Fruit fly (Drosophila melanogaster) whole organism, embryonic: ENCODE measurements around the gene CG31633.

ENCODE experiments used
- CG11398 ChIP-seq: fragments of 200-800 bp; sonication (Bioruptor generic); optimal IDR thresholded peaks from 2 replicates; lab custom pipeline; 2016; ENCODE audit warnings: missing biosample characterization, missing genetic modification characterization
- CG11723 ChIP-seq: fragments of 200-800 bp; sonication (Bioruptor generic); optimal IDR thresholded peaks from 2 replicates; lab custom pipeline; 2017; ENCODE audit warnings: missing biosample characterization, mild to moderate bottlenecking, missing genetic modification characterization
- CG12299 ChIP-seq: fragments of 200-800 bp; sonication (Bioruptor generic); optimal IDR thresholded peaks from 2 replicates; lab custom pipeline; 2018; ENCODE audit warnings: missing biosample characterization, mild to moderate bottlenecking, missing genetic modification characterization
- CG12659 ChIP-seq: fragments of 200-800 bp; sonication (Bioruptor generic); optimal IDR thresholded peaks from 3 replicates; lab custom pipeline; 2017; ENCODE audit warnings: mild to moderate bottlenecking, missing biosample characterization, missing genetic modification reagents, missing genetic modification characterization
- CG13424 ChIP-seq: fragments of 200-800 bp; sonication (Bioruptor generic); optimal IDR thresholded peaks from 2 replicates; lab custom pipeline; 2019; ENCODE audit warnings: missing biosample characterization, mild to moderate bottlenecking, missing genetic modification characterization, moderate library complexity
- CG14667 ChIP-seq: fragments of 200-800 bp; sonication (Bioruptor generic); IDR thresholded peaks from 2 replicates; pipeline ENCODE4 v1.3.6; 2022; ENCODE audit warnings: missing biosample characterization, missing genetic modification characterization
- CG14710 ChIP-seq: fragments of 200-800 bp; sonication (Bioruptor generic); optimal IDR thresholded peaks from 3 replicates; lab custom pipeline; 2019; ENCODE audit warnings: missing biosample characterization, mild to moderate bottlenecking, missing genetic modification characterization, moderate library complexity
- CG16813 ChIP-seq: fragments of 200-800 bp; sonication (Bioruptor generic); IDR thresholded peaks from 3 replicates; pipeline ENCODE4 v1.3.6; 2022; ENCODE audit warnings: missing biosample characterization, missing genetic modification characterization; ENCODE audit not compliant: partially characterized antibody
- CG30403 ChIP-seq: fragments of 200-800 bp; sonication (Bioruptor generic); optimal IDR thresholded peaks from 3 replicates; lab custom pipeline; 2016; ENCODE audit warnings: missing biosample characterization, missing genetic modification characterization
- CG3163 ChIP-seq: fragments of 200-800 bp; sonication (Bioruptor generic); optimal IDR thresholded peaks from 3 replicates; lab custom pipeline; 2016; ENCODE audit warnings: missing biosample characterization, missing genetic modification characterization
- CG34422 ChIP-seq: fragments of 200-800 bp; sonication (Bioruptor generic); IDR thresholded peaks from 3 replicates; pipeline ENCODE4 v1.3.6; 2022; ENCODE audit warnings: missing biosample characterization, missing genetic modification characterization
- CG4404 ChIP-seq: fragments of 200-800 bp; sonication (Bioruptor generic); IDR thresholded peaks from 2 replicates; pipeline ENCODE4 v1.3.6; 2022; ENCODE audit warnings: missing biosample characterization, missing genetic modification characterization
- CG4424 ChIP-seq: fragments of 200-800 bp; sonication (Bioruptor generic); optimal IDR thresholded peaks from 3 replicates; lab custom pipeline; 2016; ENCODE audit warnings: missing biosample characterization, missing genetic modification characterization
- CG4707 ChIP-seq: fragments of 200-800 bp; sonication (Bioruptor generic); optimal IDR thresholded peaks from 2 replicates; lab custom pipeline; 2018; ENCODE audit warnings: missing biosample characterization, mild to moderate bottlenecking, missing genetic modification characterization, moderate library complexity
- CG7271 ChIP-seq: fragments of 200-800 bp; sonication (Bioruptor generic); optimal IDR thresholded peaks from 2 replicates; lab custom pipeline; 2018; ENCODE audit warnings: missing biosample characterization, mild to moderate bottlenecking, missing genetic modification characterization, moderate library complexity
- Dll ChIP-seq: fragments of 200-800 bp; sonication (Bioruptor generic); IDR thresholded peaks from 4 replicates; pipeline ENCODE4 v1.3.6; 2022; ENCODE audit warnings: missing biosample characterization, missing genetic modification characterization; ENCODE audit not compliant: partially characterized antibody
- Doc3 ChIP-seq: fragments of 200-800 bp; sonication (Bioruptor generic); IDR thresholded peaks from 3 replicates; pipeline ENCODE4 v1.3.6; 2022; ENCODE audit warnings: missing biosample characterization, missing genetic modification characterization; ENCODE audit not compliant: partially characterized antibody
- Drgx ChIP-seq: fragments of 200-800 bp; sonication (Bioruptor generic); IDR thresholded peaks from 2 replicates; pipeline ENCODE4 v1.3.6; 2022; ENCODE audit warnings: missing biosample characterization, missing genetic modification characterization
- Ets65A ChIP-seq: fragments of 200-800 bp; sonication (Bioruptor generic); peaks from one replicate; lab custom pipeline; 2016; ENCODE audit warnings: missing biosample characterization, missing genetic modification characterization
- HHEX ChIP-seq: fragments of 200-800 bp; sonication (Bioruptor generic); optimal IDR thresholded peaks from 3 replicates; lab custom pipeline; 2017; ENCODE audit warnings: missing biosample characterization, mild to moderate bottlenecking, missing genetic modification characterization, missing genetic modification reagents
- HmgD ChIP-seq: fragments of 200-800 bp; sonication (Bioruptor generic); optimal IDR thresholded peaks from 3 replicates; lab custom pipeline; 2016; ENCODE audit warnings: missing biosample characterization, missing genetic modification characterization
- HmgZ ChIP-seq: fragments of 200-800 bp; sonication (Bioruptor generic); optimal IDR thresholded peaks from 2 replicates; lab custom pipeline; 2018; ENCODE audit warnings: missing biosample characterization, mild to moderate bottlenecking, missing genetic modification characterization
- Hr39 ChIP-seq: fragments of >200 bp; optimal IDR thresholded peaks from 2 replicates; lab custom pipeline; 2017
- Lpt ChIP-seq: fragments of >200 bp; optimal IDR thresholded peaks from 2 replicates; lab custom pipeline; 2018; ENCODE audit warnings: missing biosample characterization, missing genetic modification characterization
- Med ChIP-seq: fragments of 200-800 bp; sonication (Bioruptor generic); peaks from one replicate; lab custom pipeline; 2016; ENCODE audit warnings: missing biosample characterization, missing genetic modification characterization, mild to moderate bottlenecking, inconsistent platforms, moderate library complexity
- Pdp1 ChIP-seq, 2 experiments: fragments of 200-800 bp; sonication (Bioruptor generic); optimal IDR thresholded peaks; 3 replicates each; lab custom pipeline; 2016; ENCODE audit warnings: missing biosample characterization in 2 of 2, missing genetic modification characterization in 2 of 2, mild to moderate bottlenecking in 1 of 2, moderate library complexity in 1 of 2
- Rfx ChIP-seq: fragments of 200-800 bp; sonication (Bioruptor generic); IDR thresholded peaks from 2 replicates; pipeline ENCODE4 v1.3.6; 2022; ENCODE audit warnings: missing biosample characterization, missing genetic modification characterization
- Spps ChIP-seq: fragments of 200-800 bp; sonication (Bioruptor generic); optimal IDR thresholded peaks from 2 replicates; lab custom pipeline; 2018; ENCODE audit warnings: missing biosample characterization, mild to moderate bottlenecking, missing genetic modification characterization
- TFAM ChIP-seq: fragments of 200-800 bp; sonication (Bioruptor generic); optimal IDR thresholded peaks from 2 replicates; lab custom pipeline; 2017; ENCODE audit warnings: missing biosample characterization, missing genetic modification characterization, inconsistent platforms
- YL-1 ChIP-seq: fragments of 200-800 bp; sonication (Bioruptor generic); optimal IDR thresholded peaks from 3 replicates; lab custom pipeline; 2017; ENCODE audit warnings: missing biosample characterization, mild to moderate bottlenecking, missing genetic modification characterization
- bowl ChIP-seq: fragments of 200-800 bp; sonication (Bioruptor generic); IDR thresholded peaks from 2 replicates; pipeline ENCODE4 v1.3.6; 2022; ENCODE audit warnings: missing biosample characterization, missing genetic modification characterization
- chinmo ChIP-seq: fragments of 200-800 bp; sonication (Bioruptor generic); IDR thresholded peaks from 4 replicates; pipeline ENCODE4 v1.3.6; 2022; ENCODE audit warnings: missing biosample characterization, missing genetic modification characterization; ENCODE audit not compliant: partially characterized antibody
- croc ChIP-seq: fragments of 200-800 bp; sonication (Bioruptor generic); conservative IDR thresholded peaks from 3 replicates; pipeline ENCODE4 v1.3.6; 2022; ENCODE audit warnings: missing biosample characterization, missing genetic modification characterization
- cwo ChIP-seq: fragments of 200-800 bp; sonication (Bioruptor generic); optimal IDR thresholded peaks from 3 replicates; lab custom pipeline; 2017; ENCODE audit warnings: missing biosample characterization, missing genetic modification characterization, mild to moderate bottlenecking, moderate library complexity, missing genetic modification reagents
- dati ChIP-seq: fragments of 200-800 bp; sonication (Bioruptor generic); IDR thresholded peaks from 2 replicates; pipeline ENCODE4 v1.3.6; 2022; ENCODE audit warnings: missing biosample characterization, missing genetic modification characterization
- eve ChIP-seq, 2 experiments: fragments of >200 bp; optimal IDR thresholded peaks; 2 replicates each; lab custom pipeline; 2017; ENCODE audit warnings: missing biosample characterization in 2 of 2, missing genetic modification characterization in 2 of 2
- klu ChIP-seq: fragments of 200-800 bp; sonication (Bioruptor generic); IDR thresholded peaks from 2 replicates; pipeline ENCODE4 v1.3.6; 2022; ENCODE audit warnings: missing biosample characterization, missing genetic modification characterization
- maf-S ChIP-seq: fragments of 200-800 bp; sonication (Bioruptor generic); optimal IDR thresholded peaks from 2 replicates; lab custom pipeline; 2016; ENCODE audit warnings: missing biosample characterization, missing genetic modification characterization
- mld ChIP-seq: fragments of 200-800 bp; sonication (Bioruptor generic); IDR thresholded peaks from 3 replicates; pipeline ENCODE4 v1.3.6; 2022; ENCODE audit warnings: missing biosample characterization, missing genetic modification characterization; ENCODE audit not compliant: partially characterized antibody
- nerfin-2 ChIP-seq: fragments of 200-800 bp; sonication (Bioruptor generic); IDR thresholded peaks from 2 replicates; pipeline ENCODE4 v1.3.6; 2022; ENCODE audit warnings: missing biosample characterization, missing genetic modification characterization; ENCODE audit not compliant: partially characterized antibody
- oc ChIP-seq: fragments of 200-800 bp; sonication (Bioruptor generic); optimal IDR thresholded peaks from 2 replicates; lab custom pipeline; 2018; ENCODE audit warnings: missing biosample characterization, mild to moderate bottlenecking, missing genetic modification characterization, moderate library complexity
- odd ChIP-seq: fragments of 200-800 bp; sonication (Bioruptor generic); optimal IDR thresholded peaks from 2 replicates; lab custom pipeline; 2017; ENCODE audit warnings: missing biosample characterization, mild to moderate bottlenecking, missing genetic modification characterization
- schlank ChIP-seq: fragments of 200-800 bp; sonication (Bioruptor generic); optimal IDR thresholded peaks from 2 replicates; lab custom pipeline; 2018; ENCODE audit warnings: missing biosample characterization, mild to moderate bottlenecking, missing genetic modification characterization
- so ChIP-seq: fragments of 200-800 bp; sonication (Bioruptor generic); IDR thresholded peaks from 3 replicates; pipeline ENCODE4 v1.3.6; 2022; ENCODE audit warnings: missing biosample characterization, missing genetic modification characterization
- sob ChIP-seq: fragments of 200-800 bp; sonication (Bioruptor generic); IDR thresholded peaks from 2 replicates; pipeline ENCODE4 v1.3.6; 2022; ENCODE audit warnings: missing biosample characterization, missing genetic modification characterization
- sr ChIP-seq: fragments of 200-800 bp; sonication (Bioruptor generic); IDR thresholded peaks from 3 replicates; pipeline ENCODE4 v1.3.6; 2022; ENCODE audit warnings: missing biosample characterization, missing genetic modification characterization
- stc ChIP-seq: fragments of 200-800 bp; sonication (Bioruptor generic); IDR thresholded peaks from 2 replicates; pipeline ENCODE4 v1.3.6; 2022; ENCODE audit warnings: missing biosample characterization, missing genetic modification characterization
- stwl ChIP-seq: fragments of 200-800 bp; sonication (Bioruptor generic); optimal IDR thresholded peaks from 3 replicates; lab custom pipeline; 2018; ENCODE audit warnings: missing biosample characterization, mild to moderate bottlenecking, missing genetic modification characterization, moderate library complexity
- toy ChIP-seq: fragments of 200-800 bp; sonication (Bioruptor generic); IDR thresholded peaks from 2 replicates; pipeline ENCODE4 v1.3.6; 2022; ENCODE audit warnings: missing biosample characterization, missing genetic modification characterization
- tx ChIP-seq: fragments of 200-800 bp; sonication (Bioruptor generic); optimal IDR thresholded peaks from 2 replicates; lab custom pipeline; 2016; ENCODE audit warnings: missing biosample characterization, missing genetic modification characterization
- unc-4 ChIP-seq: fragments of 200-800 bp; sonication (Bioruptor generic); IDR thresholded peaks from 2 replicates; pipeline ENCODE4 v1.3.6; 2022; ENCODE audit warnings: missing biosample characterization, missing genetic modification characterization; ENCODE audit not compliant: partially characterized antibody

CG31633 gene

DNA sequence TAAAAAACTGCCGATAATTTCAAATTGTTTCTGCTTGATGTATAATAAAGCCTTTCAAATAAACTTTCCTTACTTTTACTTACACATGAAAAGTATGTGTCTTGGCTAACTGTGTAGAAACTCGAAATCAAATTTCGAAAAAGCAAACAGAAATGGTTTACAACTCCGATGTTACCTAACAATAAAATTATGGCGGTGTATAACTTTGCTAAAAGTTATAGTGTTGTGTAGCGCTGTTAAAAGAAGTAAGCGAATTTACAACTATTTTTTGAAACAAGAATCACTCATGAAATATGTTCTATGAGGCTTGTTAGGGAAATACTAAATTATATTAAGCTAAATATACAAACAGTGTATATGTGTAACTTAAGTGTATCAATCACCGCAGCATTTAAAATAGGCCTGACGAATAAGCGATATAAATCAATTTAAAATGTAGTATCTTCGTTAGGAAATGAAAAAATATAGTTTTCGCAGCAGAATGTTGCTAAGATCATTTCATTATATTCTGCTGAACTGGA, 33.4 kb downstream of the CG31633 start, which contains the start of gene CG34345 (continued):
- no peak for TF ChIP-seq odd (GFP tag; lab: Kevin White, UChicago)
- TF ChIP-seq eve (GFP tag; optimal IDR thresholded peaks at IDR 0.05; lab: Kevin White, UChicago), result no peak
- no peak for TF ChIP-seq schlank
- TF ChIP-seq CG16813 (GFP tag; lab: Robert Waterston, UW), result peak; percentile 50; the same call in 2 of the 3 replicates
- TF ChIP-seq CG12299 (tag; lab: Kevin White, UChicago), result no peak
- peak; percentile 41; the same call in 1 of the 2 replicates for TF ChIP-seq sob (GFP tag; lab: Robert Waterston, UW)
- peak; percentile 61 for TF ChIP-seq unc-4 (GFP tag; lab: Robert Waterston, UW)
- no peak for TF ChIP-seq CG4707
- peak in 1 of 2 experiments; percentile 97 for TF ChIP-seq Pdp1 (GFP tag; optimal IDR thresholded peaks at IDR 0.05; lab: Kevin White, UChicago)
- TF ChIP-seq cwo (GFP tag; lab: Kevin White, UChicago), result no peak
- TF ChIP-seq Drgx (GFP tag; lab: Robert Waterston, UW), result no peak
- no peak for TF ChIP-seq HHEX (GFP tag; lab: Kevin White, UChicago)
- TF ChIP-seq CG34422, result no peak
- no peak for TF ChIP-seq CG7271 (tag; lab: Kevin White, UChicago)
- peak; percentile 2 for TF ChIP-seq CG3163 (GFP tag; lab: Kevin White, UChicago)
- TF ChIP-seq CG11723 (GFP tag; lab: Kevin White, UChicago), result no peak
- peak; percentile 90 for TF ChIP-seq Med (GFP tag; lab: Kevin White, UChicago)
- TF ChIP-seq HmgD (GFP tag; lab: Kevin White, UChicago), result peak; percentile 20
- peak; percentile 28; the same call in 1 of the 2 replicates for TF ChIP-seq klu
- TF ChIP-seq nerfin-2 (GFP tag; lab: Robert Waterston, UW), result no peak; the same call in 1 of the 2 replicates
- TF ChIP-seq stwl (tag; lab: Kevin White, UChicago), result peak; percentile 100
- peak; percentile 6 for TF ChIP-seq CG4424
- peak; percentile 25 for TF ChIP-seq CG30403
- no peak for TF ChIP-seq sr (GFP tag; lab: Robert Waterston, UW)
- peak; percentile 52 for TF ChIP-seq Rfx (GFP tag; lab: Robert Waterston, UW)
- TF ChIP-seq oc, result no peak
- TF ChIP-seq CG11398, result no peak
- no peak for TF ChIP-seq mld
- no peak for TF ChIP-seq Hr39 (lab: Kevin White, UChicago)
- TF ChIP-seq CG12659 (GFP tag; lab: Kevin White, UChicago), result peak; percentile 2
- no peak for TF ChIP-seq stc
- no peak for TF ChIP-seq YL-1 (GFP tag; lab: Kevin White, UChicago)
- TF ChIP-seq HmgZ, result peak; percentile 65
- no peak for TF ChIP-seq CG13424 (tag; lab: Kevin White, UChicago)
- TF ChIP-seq CG14667, result no peak
- TF ChIP-seq tx (GFP tag; lab: Kevin White, UChicago), result no peak
- no peak for TF ChIP-seq dati (GFP tag; lab: Robert Waterston, UW)
- peak; percentile 59; the same call in 3 of the 4 replicates for TF ChIP-seq Dll (GFP tag; lab: Robert Waterston, UW)
- no peak for TF ChIP-seq Lpt (GFP tag; lab: Kevin White, UChicago)
- TF ChIP-seq chinmo (GFP tag; lab: Robert Waterston, UW), result peak; percentile 60; the same call in 1 of the 4 replicates
- no peak for TF ChIP-seq toy (GFP tag; lab: Robert Waterston, UW)
- TF ChIP-seq CG4404 (GFP tag; lab: Robert Waterston, UW), result no peak
- TF ChIP-seq so (GFP tag; lab: Robert Waterston, UW), result no peak
- peak; percentile 77 for TF ChIP-seq Ets65A
- no peak for TF ChIP-seq bowl
- TF ChIP-seq Doc3 (GFP tag; lab: Robert Waterston, UW), result peak; percentile 62; the same call in 2 of the 3 replicates
- TF ChIP-seq maf-S (GFP tag; lab: Kevin White, UChicago), result peak; percentile 6
- no peak for TF ChIP-seq croc (GFP tag; lab: Robert Waterston, UW)
- TF ChIP-seq CG14710 (tag; lab: Kevin White, UChicago), result peak; percentile 54
- no peak for TF ChIP-seq Spps (tag; lab: Kevin White, UChicago)
- no peak for TF ChIP-seq TFAM (GFP tag; lab: Kevin White, UChicago)
